Fruit fly (Drosophila melanogaster) whole organism, embryonic: Measurements from ENCODE around the gene ND-39.

ENCODE experiments used
- B-H1 ChIP-seq: fragments of 200-800 bp; sonication (Bioruptor generic); IDR thresholded peaks from 3 replicates; pipeline ENCODE4 v1.3.6; 2022; ENCODE audit warnings: missing biosample characterization, missing genetic modification characterization
- CG10462 ChIP-seq: fragments of 200-800 bp; sonication (Bioruptor generic); optimal IDR thresholded peaks from 2 replicates; lab custom pipeline; 2016; ENCODE audit warnings: missing biosample characterization, missing genetic modification characterization
- CG11398 ChIP-seq: fragments of 200-800 bp; sonication (Bioruptor generic); optimal IDR thresholded peaks from 2 replicates; lab custom pipeline; 2016; ENCODE audit warnings: missing biosample characterization, missing genetic modification characterization
- CG12155 ChIP-seq: fragments of 200-800 bp; sonication (Bioruptor generic); optimal IDR thresholded peaks from 3 replicates; lab custom pipeline; 2016; ENCODE audit warnings: missing biosample characterization, missing genetic modification characterization
- CG12744 ChIP-seq: fragments of 200-800 bp; sonication (Bioruptor generic); optimal IDR thresholded peaks from 2 replicates; lab custom pipeline; 2016; ENCODE audit warnings: missing biosample characterization, missing genetic modification characterization
- CG14860 ChIP-seq: fragments of 200-800 bp; sonication (Bioruptor generic); IDR thresholded peaks from 3 replicates; pipeline ENCODE4 v1.3.6; 2022; ENCODE audit warnings: missing biosample characterization, missing genetic modification characterization; ENCODE audit not compliant: partially characterized antibody
- CG14965 ChIP-seq: fragments of 200-800 bp; sonication (Bioruptor generic); optimal IDR thresholded peaks from 2 replicates; lab custom pipeline; 2016; ENCODE audit warnings: missing biosample characterization, missing genetic modification characterization, borderline replicate concordance
- CG16779 ChIP-seq: fragments of 200-800 bp; sonication (Bioruptor generic); IDR thresholded peaks from 2 replicates; pipeline ENCODE4 v1.3.6; 2022; ENCODE audit warnings: missing biosample characterization, missing genetic modification characterization
- CG17328 ChIP-seq: fragments of 200-800 bp; sonication (Bioruptor generic); IDR thresholded peaks from 2 replicates; pipeline ENCODE4 v1.3.6; 2022; ENCODE audit warnings: missing biosample characterization, missing genetic modification characterization
- CG2889 ChIP-seq: fragments of 200-800 bp; sonication (Bioruptor generic); IDR thresholded peaks from 3 replicates; pipeline ENCODE4 v1.3.6; 2022; ENCODE audit warnings: missing biosample characterization, missing genetic modification characterization
- CG30403 ChIP-seq: fragments of 200-800 bp; sonication (Bioruptor generic); optimal IDR thresholded peaks from 3 replicates; lab custom pipeline; 2016; ENCODE audit warnings: missing biosample characterization, missing genetic modification characterization
- CG3065 ChIP-seq: fragments of 200-800 bp; sonication (Bioruptor generic); optimal IDR thresholded peaks from 2 replicates; lab custom pipeline; 2016; ENCODE audit warnings: missing biosample characterization, missing genetic modification characterization
- CG34224 ChIP-seq: fragments of 200-800 bp; sonication (Bioruptor generic); IDR thresholded peaks from 3 replicates; pipeline ENCODE4 v1.3.6; 2022; ENCODE audit warnings: missing biosample characterization, missing genetic modification characterization; ENCODE audit not compliant: partially characterized antibody
- CG34376 ChIP-seq: fragments of 200-800 bp; sonication (Bioruptor generic); optimal IDR thresholded peaks from 2 replicates; lab custom pipeline; 2018; ENCODE audit warnings: missing biosample characterization, mild to moderate bottlenecking, missing genetic modification characterization
- CG42726 ChIP-seq: fragments of 200-800 bp; sonication (Bioruptor generic); IDR thresholded peaks from 2 replicates; pipeline ENCODE4 v1.3.6; 2022; ENCODE audit warnings: missing biosample characterization, missing genetic modification characterization; ENCODE audit not compliant: partially characterized antibody
- CG7928 ChIP-seq: fragments of 200-800 bp; sonication (Bioruptor generic); optimal IDR thresholded peaks from 2 replicates; lab custom pipeline; 2017; ENCODE audit warnings: missing biosample characterization, mild to moderate bottlenecking, missing genetic modification characterization
- CG8290 ChIP-seq, 3 experiments: fragments of 200-800 bp; sonication (Bioruptor generic); optimal IDR thresholded peaks; 2 replicates each; lab custom pipeline; 2016 to 2019; ENCODE audit warnings: missing biosample characterization in 3 of 3, missing genetic modification characterization in 3 of 3, mild to moderate bottlenecking in 2 of 3, moderate library complexity in 1 of 3
- CG8944 ChIP-seq: fragments of 200-800 bp; sonication (Bioruptor generic); optimal IDR thresholded peaks from 3 replicates; lab custom pipeline; 2016; ENCODE audit warnings: missing biosample characterization, missing genetic modification characterization
- CG9215 ChIP-seq: fragments of 200-800 bp; sonication (Bioruptor generic); IDR thresholded peaks from 2 replicates; pipeline ENCODE4 v1.3.6; 2022; ENCODE audit warnings: missing biosample characterization, missing genetic modification characterization
- CG9817 ChIP-seq: fragments of 200-800 bp; sonication (Bioruptor generic); optimal IDR thresholded peaks from 2 replicates; lab custom pipeline; 2018; ENCODE audit warnings: missing biosample characterization, mild to moderate bottlenecking, missing genetic modification characterization, moderate library complexity
- Dll ChIP-seq: fragments of 200-800 bp; sonication (Bioruptor generic); IDR thresholded peaks from 4 replicates; pipeline ENCODE4 v1.3.6; 2022; ENCODE audit warnings: missing biosample characterization, missing genetic modification characterization; ENCODE audit not compliant: partially characterized antibody
- Dp ChIP-seq: fragments of 200-800 bp; sonication (Bioruptor generic); optimal IDR thresholded peaks from 2 replicates; lab custom pipeline; 2018; ENCODE audit warnings: missing biosample characterization, mild to moderate bottlenecking, missing genetic modification characterization, moderate library complexity
- HLH3B ChIP-seq: fragments of 200-800 bp; sonication (Bioruptor generic); IDR thresholded peaks from 2 replicates; pipeline ENCODE4 v1.3.6; 2022; ENCODE audit warnings: missing biosample characterization, missing genetic modification characterization
- Hr3 ChIP-seq: fragments of 200-800 bp; sonication (Bioruptor generic); optimal IDR thresholded peaks from 3 replicates; lab custom pipeline; 2016; ENCODE audit warnings: missing biosample characterization, missing genetic modification characterization
- MESR4 ChIP-seq: fragments of 200-800 bp; sonication (Bioruptor generic); optimal IDR thresholded peaks from 2 replicates; lab custom pipeline; 2018; ENCODE audit warnings: missing biosample characterization, mild to moderate bottlenecking, missing genetic modification characterization, moderate library complexity
- Myb ChIP-seq: fragments of 200-800 bp; sonication (Bioruptor generic); optimal IDR thresholded peaks from 2 replicates; lab custom pipeline; 2016; ENCODE audit warnings: missing biosample characterization, missing genetic modification characterization
- NC2β ChIP-seq: fragments of 200-800 bp; sonication (Bioruptor generic); optimal IDR thresholded peaks from 2 replicates; lab custom pipeline; 2016; ENCODE audit warnings: missing biosample characterization, missing genetic modification characterization
- NfI ChIP-seq: fragments of 200-800 bp; sonication (Bioruptor generic); optimal IDR thresholded peaks from 3 replicates; lab custom pipeline; 2018; ENCODE audit warnings: missing biosample characterization, mild to moderate bottlenecking, missing genetic modification characterization, moderate library complexity
- Opbp ChIP-seq: fragments of 200-800 bp; sonication (Bioruptor generic); IDR thresholded peaks from 3 replicates; pipeline ENCODE4 v1.3.6; 2022; ENCODE audit warnings: missing biosample characterization, missing genetic modification characterization; ENCODE audit not compliant: partially characterized antibody
- Sin3A ChIP-seq: fragments of >200 bp; optimal IDR thresholded peaks from 2 replicates; lab custom pipeline; 2018
- Sox102F ChIP-seq: fragments of 200-800 bp; sonication (Bioruptor generic); optimal IDR thresholded peaks from 2 replicates; lab custom pipeline; 2018; ENCODE audit warnings: missing biosample characterization, mild to moderate bottlenecking, missing genetic modification characterization, moderate library complexity
- ato ChIP-seq: fragments of 200-800 bp; sonication (Bioruptor generic); IDR thresholded peaks from 2 replicates; pipeline ENCODE4 v1.3.6; 2022; ENCODE audit warnings: missing biosample characterization, missing genetic modification characterization; ENCODE audit not compliant: partially characterized antibody
- cas ChIP-seq: fragments of 200-800 bp; sonication (Bioruptor generic); IDR thresholded peaks from 2 replicates; pipeline ENCODE4 v1.3.6; 2022; ENCODE audit warnings: missing biosample characterization, missing genetic modification characterization
- caup ChIP-seq: fragments of 200-800 bp; sonication (Bioruptor generic); optimal IDR thresholded peaks from 3 replicates; lab custom pipeline; 2017; ENCODE audit warnings: missing biosample characterization, mild to moderate bottlenecking, missing genetic modification characterization, moderate library complexity; ENCODE audit not compliant: severe bottlenecking
- danr ChIP-seq: fragments of 200-800 bp; sonication (Bioruptor generic); IDR thresholded peaks from 2 replicates; pipeline ENCODE4 v1.3.6; 2022; ENCODE audit warnings: missing biosample characterization, missing genetic modification characterization
- gcm ChIP-seq: fragments of 200-800 bp; sonication (Bioruptor generic); optimal IDR thresholded peaks from 2 replicates; lab custom pipeline; 2019; ENCODE audit warnings: missing biosample characterization, mild to moderate bottlenecking, missing genetic modification characterization, moderate library complexity
- knrl ChIP-seq: fragments of 200-800 bp; sonication (Bioruptor generic); IDR thresholded peaks from 3 replicates; pipeline ENCODE4 v1.3.6; 2022; ENCODE audit warnings: missing biosample characterization, missing genetic modification characterization; ENCODE audit not compliant: partially characterized antibody
- maf-S ChIP-seq: fragments of 200-800 bp; sonication (Bioruptor generic); optimal IDR thresholded peaks from 2 replicates; lab custom pipeline; 2016; ENCODE audit warnings: missing biosample characterization, missing genetic modification characterization
- mirr ChIP-seq: fragments of 200-800 bp; sonication (Bioruptor generic); optimal IDR thresholded peaks from 3 replicates; lab custom pipeline; 2018; ENCODE audit warnings: missing biosample characterization, mild to moderate bottlenecking, missing genetic modification characterization
- pho ChIP-seq: fragments of 200-800 bp; sonication (Bioruptor generic); optimal IDR thresholded peaks from 2 replicates; lab custom pipeline; 2016; ENCODE audit warnings: missing biosample characterization, missing genetic modification characterization
- pnt ChIP-seq: fragments of 200-800 bp; sonication (Bioruptor generic); optimal IDR thresholded peaks from 3 replicates; lab custom pipeline; 2016; ENCODE audit warnings: missing biosample characterization, missing genetic modification characterization
- repo ChIP-seq: fragments of 200-800 bp; sonication (Bioruptor generic); optimal IDR thresholded peaks from 2 replicates; lab custom pipeline; 2016; ENCODE audit warnings: missing biosample characterization, missing genetic modification characterization
- sens ChIP-seq: fragments of 200-800 bp; sonication (Bioruptor generic); peaks from one replicate; lab custom pipeline; 2016; ENCODE audit warnings: missing biosample characterization, missing genetic modification characterization
- sug ChIP-seq: fragments of 200-800 bp; optimal IDR thresholded peaks from 2 replicates; lab custom pipeline; 2019; ENCODE audit warnings: missing biosample characterization, mild to moderate bottlenecking, missing genetic modification characterization, moderate library complexity
- tin ChIP-seq: fragments of 200-800 bp; sonication (Bioruptor generic); optimal IDR thresholded peaks from 3 replicates; lab custom pipeline; 2016; ENCODE audit warnings: missing biosample characterization, missing genetic modification characterization
- trem ChIP-seq: fragments of 200-800 bp; optimal IDR thresholded peaks from 3 replicates; lab custom pipeline; 2019; ENCODE audit warnings: missing biosample characterization, mild to moderate bottlenecking, missing genetic modification characterization, moderate library complexity
- tx ChIP-seq: fragments of 200-800 bp; sonication (Bioruptor generic); optimal IDR thresholded peaks from 2 replicates; lab custom pipeline; 2016; ENCODE audit warnings: missing biosample characterization, missing genetic modification characterization
- zf30C ChIP-seq: fragments of 200-800 bp; sonication (Bioruptor generic); optimal IDR thresholded peaks from 3 replicates; lab custom pipeline; 2018; ENCODE audit warnings: missing biosample characterization, mild to moderate bottlenecking, missing genetic modification characterization

Gene ND-39

DNA sequence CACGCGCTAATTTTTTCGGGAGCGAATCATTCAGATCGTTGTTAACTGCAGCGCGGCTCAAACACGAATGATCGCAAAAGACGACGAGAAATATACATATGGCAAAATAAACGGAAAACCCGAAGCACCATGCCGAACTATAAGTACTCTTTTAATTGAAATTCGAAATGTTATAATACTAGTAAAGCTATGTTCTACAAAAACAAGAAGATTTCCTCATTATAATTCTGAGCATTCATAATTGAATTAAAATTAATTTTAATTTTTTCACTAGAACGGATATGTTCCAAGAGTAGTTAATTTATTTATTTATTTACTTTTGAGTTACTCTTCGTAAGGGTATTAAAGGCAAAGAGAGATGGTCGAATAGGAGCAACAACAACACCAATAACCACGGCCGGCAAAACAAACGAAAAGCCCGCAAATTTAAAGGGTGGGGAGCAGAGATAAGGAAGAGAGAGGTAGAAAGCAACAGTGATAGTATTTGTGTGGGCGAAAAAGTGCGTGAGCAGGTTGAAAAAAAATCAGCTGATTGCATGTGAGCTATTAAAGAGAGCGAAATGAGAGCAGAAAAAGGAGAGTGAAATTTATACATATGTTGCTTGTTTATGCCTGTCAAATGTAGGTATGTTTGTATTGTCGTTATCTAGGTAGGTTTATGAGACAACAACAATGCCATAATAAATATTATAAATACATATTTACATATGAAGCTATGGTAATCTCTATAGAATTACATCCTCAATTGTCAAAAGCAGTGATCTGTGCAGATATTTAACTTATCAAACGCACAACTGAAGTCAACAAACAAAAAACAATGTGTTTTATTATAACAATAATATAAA, 1.8 kb downstream of the ND-39 start (continued):
- TF ChIP-seq tin (GFP tag; lab: Kevin White, UChicago), result peak; percentile 50
- TF ChIP-seq mirr (GFP tag; lab: Kevin White, UChicago), result no peak
- TF ChIP-seq CG10462, result no peak
- TF ChIP-seq CG34376 (GFP tag; lab: Kevin White, UChicago), result peak; percentile 10
- no peak for TF ChIP-seq tx (GFP tag; lab: Kevin White, UChicago)
- peak; percentile 83 for TF ChIP-seq Sox102F
- TF ChIP-seq ato (GFP tag; lab: Robert Waterston, UW), result no peak
- no peak for TF ChIP-seq pnt (GFP tag; lab: Kevin White, UChicago)
- no peak for TF ChIP-seq CG3065 (GFP tag; lab: Kevin White, UChicago)
- no peak for TF ChIP-seq CG14860 (GFP tag; lab: Robert Waterston, UW)
- no peak for TF ChIP-seq Dp
- peak; percentile 49 for TF ChIP-seq sug (tag; lab: Kevin White, UChicago)
- TF ChIP-seq knrl (GFP tag; lab: Robert Waterston, UW), result no peak
- TF ChIP-seq CG17328 (GFP tag; lab: Robert Waterston, UW), result peak; percentile 74
- TF ChIP-seq CG42726 (GFP tag; lab: Robert Waterston, UW), result no peak
- TF ChIP-seq NfI (GFP tag; lab: Kevin White, UChicago), result peak; percentile 58
- peak; percentile 13 for TF ChIP-seq CG8944
- peak; percentile 81 for TF ChIP-seq HLH3B
- TF ChIP-seq MESR4 (GFP tag; lab: Kevin White, UChicago), result no peak
- TF ChIP-seq gcm, result peak; percentile 52
- peak; percentile 27 for TF ChIP-seq CG9817 (tag; lab: Kevin White, UChicago)
- no peak for TF ChIP-seq CG2889 (GFP tag; lab: Robert Waterston, UW)
- TF ChIP-seq CG16779 (GFP tag; lab: Robert Waterston, UW), result no peak
- no peak for TF ChIP-seq CG14965 (GFP tag; lab: Kevin White, UChicago)
- peak; percentile 51 for TF ChIP-seq pho (GFP tag; lab: Kevin White, UChicago)
- peak; percentile 68; the same call in 1 of the 2 replicates for TF ChIP-seq danr (GFP tag; lab: Robert Waterston, UW)
- no peak for TF ChIP-seq NC2β
- TF ChIP-seq Hr3 (GFP tag; lab: Kevin White, UChicago), result peak; percentile 60
- TF ChIP-seq CG8290 (GFP tag; optimal IDR thresholded peaks at IDR 0.05; lab: Kevin White, UChicago), result no peak
- peak in 1 of 2 experiments; percentile 48 for TF ChIP-seq CG8290 (tag; optimal IDR thresholded peaks at IDR 0.05; lab: Kevin White, UChicago)
- peak; percentile 9 for TF ChIP-seq trem (tag; lab: Kevin White, UChicago)
- no peak for TF ChIP-seq CG11398 (GFP tag; lab: Kevin White, UChicago)
- peak; percentile 73 for TF ChIP-seq B-H1 (GFP tag; lab: Robert Waterston, UW)
- TF ChIP-seq CG9215 (GFP tag; lab: Robert Waterston, UW), result peak; percentile 49
- TF ChIP-seq Myb, result peak; percentile 12
- peak; percentile 55; the same call in 1 of the 4 replicates for TF ChIP-seq Dll (GFP tag; lab: Robert Waterston, UW)
- no peak for TF ChIP-seq zf30C (GFP tag; lab: Kevin White, UChicago)
- no peak for TF ChIP-seq repo (GFP tag; lab: Kevin White, UChicago)
- peak; percentile 13 for TF ChIP-seq CG7928 (GFP tag; lab: Kevin White, UChicago)
- TF ChIP-seq CG34224 (GFP tag; lab: Robert Waterston, UW), result no peak
- peak; percentile 84 for TF ChIP-seq CG30403 (GFP tag; lab: Kevin White, UChicago)
- TF ChIP-seq cas (GFP tag; lab: Robert Waterston, UW), result no peak; the same call in 1 of the 2 replicates
- TF ChIP-seq CG12155 (GFP tag; lab: Kevin White, UChicago), result peak; percentile 72
- TF ChIP-seq Sin3A (lab: Kevin White, UChicago), result no peak
- TF ChIP-seq sens, result peak; percentile 89
- no peak for TF ChIP-seq CG12744
- TF ChIP-seq Opbp, result no peak
- TF ChIP-seq caup (GFP tag; lab: Kevin White, UChicago), result peak; percentile 57
- TF ChIP-seq maf-S (GFP tag; lab: Kevin White, UChicago), result peak; percentile 30
